Fruit fly (Drosophila melanogaster) whole organism, pupa: ENCODE data around the gene CG6770.

Experiments
- CG10348 ChIP-seq: fragments of 200-800 bp; sonication (Bioruptor generic); IDR thresholded peaks from 2 replicates; pipeline ENCODE4 v1.3.6; 2022; ENCODE audit warnings: missing biosample characterization, missing genetic modification characterization
- EcR ChIP-seq: fragments of 200-800 bp; sonication (Bioruptor generic); optimal IDR thresholded peaks from 3 replicates; lab custom pipeline; 2019; ENCODE audit warnings: missing biosample characterization, missing genetic modification characterization, mild to moderate bottlenecking, moderate library complexity, missing genetic modification reagents
- rn ChIP-seq: fragments of 200-800 bp; sonication (Bioruptor generic); IDR thresholded peaks from 2 replicates; pipeline ENCODE4 v1.3.6; 2022; ENCODE audit warnings: missing biosample characterization, missing genetic modification characterization

dm6 chr2L:12029594-12030197, 16.2 kb downstream of the CG6770 start:
- TF ChIP-seq rn (GFP tag; lab: Robert Waterston, UW): no peak
- no peak for TF ChIP-seq CG10348
- TF ChIP-seq EcR (GFP tag; lab: Kevin White, UChicago): no peak
